Worm (Caenorhabditis elegans): ENCODE results near the gene famh-136.

The famh-136 gene

DNA sequence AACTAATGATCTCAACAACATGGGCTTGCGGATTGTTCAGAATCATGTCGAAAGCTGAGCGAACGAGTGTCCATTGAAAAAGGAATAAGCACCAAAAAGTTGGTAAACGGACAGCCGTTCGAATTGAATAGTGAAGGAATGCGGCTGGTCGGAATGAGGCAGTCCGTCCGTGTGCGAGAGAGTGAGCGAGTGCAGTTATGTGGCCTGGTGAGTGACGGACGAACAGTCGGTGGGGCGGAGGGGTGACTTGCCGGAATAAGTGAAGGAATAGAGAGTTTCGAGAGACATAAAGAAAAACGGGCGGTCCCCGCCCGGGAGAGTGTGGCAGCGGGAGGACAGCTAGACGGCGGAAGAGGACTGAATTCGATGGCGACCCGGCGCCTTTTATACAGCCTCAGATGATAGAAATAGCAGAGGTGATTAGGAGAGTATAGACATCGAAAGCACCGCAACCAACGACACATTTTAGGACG, 22.2 kb upstream of the famh-136 start (continued):
- peak; percentile 73 for TF ChIP-seq dve-1 (tag; optimal IDR thresholded peaks at IDR 0.05; ENCODE audit: insufficient read depth)
- TF ChIP-seq spr-1 (tag; optimal IDR thresholded peaks at IDR 0.05) = peak; percentile 43
- TF ChIP-seq tag-97 (GFP tag; IDR thresholded peaks at IDR 0.05) = no peak
- peak; percentile 9 for TF ChIP-seq jun-1 (tag; optimal IDR thresholded peaks at IDR 0.05)
- peak; percentile 63 for TF ChIP-seq nhr-102 (tag; optimal IDR thresholded peaks at IDR 0.05)
- no peak for TF ChIP-seq F10B5.3 (tag; optimal IDR thresholded peaks at IDR 0.05)
- TF ChIP-seq mxl-2 (GFP tag; conservative IDR thresholded peaks at IDR 0.05) = no peak
- TF ChIP-seq cey-2 (tag; optimal IDR thresholded peaks at IDR 0.05; ENCODE audit: borderline replicate concordance, insufficient read depth) = no peak
- TF ChIP-seq aha-1 (tag) = peak; percentile 98
- peak; percentile 95 for TF ChIP-seq lin-1 (GFP tag; IDR thresholded peaks at IDR 0.05)
- TF ChIP-seq attf-4 (tag; optimal IDR thresholded peaks at IDR 0.05) = no peak
- TF ChIP-seq spr-3 (GFP tag; optimal IDR thresholded peaks at IDR 0.05) = peak; percentile 4
- TF ChIP-seq F44E2.7 (GFP tag; IDR thresholded peaks at IDR 0.05) = 0 out of 2 replicates have a peak, but pooled peaks have one; percentile 45
- TF ChIP-seq nhr-10 (tag; optimal IDR thresholded peaks at IDR 0.05) = peak; percentile 52
- no peak for TF ChIP-seq ztf-7 (tag; optimal IDR thresholded peaks at IDR 0.05)
- peak; percentile 63 for TF ChIP-seq nhr-6 (tag; optimal IDR thresholded peaks at IDR 0.05)
- TF ChIP-seq madf-5 (GFP tag; IDR thresholded peaks at IDR 0.05) = peak in 1 of 2 experiments; percentile 88; a peak in 1 of 4 replicates
- no peak for TF ChIP-seq F49E8.2 (tag; optimal IDR thresholded peaks at IDR 0.05; ENCODE audit: borderline replicate concordance)
- TF ChIP-seq zip-2 (tag; optimal IDR thresholded peaks at IDR 0.05) = no peak
- peak; percentile 78 for TF ChIP-seq pqm-1 (tag; optimal IDR thresholded peaks at IDR 0.05)
- TF ChIP-seq dpl-1 (GFP tag; optimal IDR thresholded peaks at IDR 0.05) = peak; percentile 34
- TF ChIP-seq ceh-82 (tag; optimal IDR thresholded peaks at IDR 0.05) = no peak
- peak; percentile 80 for TF ChIP-seq nhr-48 (tag; optimal IDR thresholded peaks at IDR 0.05)
- peak; percentile 81 for TF ChIP-seq nhr-28 (tag; optimal IDR thresholded peaks at IDR 0.05)
- no peak for TF ChIP-seq duxl-1 (tag; optimal IDR thresholded peaks at IDR 0.05; ENCODE audit: poor library complexity)
- TF ChIP-seq lin-15B (tag; optimal IDR thresholded peaks at IDR 0.05) = no peak
- TF ChIP-seq snpc-4 (tag; optimal IDR thresholded peaks at IDR 0.05) = no peak
- TF ChIP-seq set-16 (GFP tag; IDR thresholded peaks at IDR 0.05) = peak; percentile 95
- no peak for TF ChIP-seq ZK546.5 (tag; optimal IDR thresholded peaks at IDR 0.05)
- TF ChIP-seq hlh-30 (tag; optimal IDR thresholded peaks at IDR 0.05; ENCODE audit: insufficient read depth) = peak; percentile 47
- no peak for TF ChIP-seq skn-1 (tag; optimal IDR thresholded peaks at IDR 0.05)
- TF ChIP-seq ceh-28 (tag; optimal IDR thresholded peaks at IDR 0.05) = no peak
- peak; percentile 65 for TF ChIP-seq snpc-1.2 (GFP tag; IDR thresholded peaks at IDR 0.05)
- TF ChIP-seq nhr-42 (GFP tag; IDR thresholded peaks at IDR 0.05) = peak; percentile 81
- peak; percentile 0 for TF ChIP-seq nhr-25 (tag; optimal IDR thresholded peaks at IDR 0.05; ENCODE audit: borderline replicate concordance, insufficient read depth)
- peak; percentile 90 for TF ChIP-seq pha-4 (GFP tag; IDR thresholded peaks at IDR 0.05)
- no peak for TF ChIP-seq pha-4 (tag; optimal IDR thresholded peaks at IDR 0.05)
- TF ChIP-seq lin-29 (GFP tag; IDR thresholded peaks at IDR 0.05) = 0 out of 2 replicates have a peak, but pooled peaks have one; percentile 51
- peak; percentile 74 for TF ChIP-seq lin-38 (GFP tag; IDR thresholded peaks at IDR 0.05)
- peak; percentile 96 for TF ChIP-seq hlh-11 (tag; optimal IDR thresholded peaks at IDR 0.05)
- TF ChIP-seq D1046.2 (GFP tag; IDR thresholded peaks at IDR 0.05) = peak; percentile 78; the same call in 1 of the 2 replicates
- peak; percentile 48 for TF ChIP-seq mes-2 (tag; optimal IDR thresholded peaks at IDR 0.05; ENCODE audit: poor library complexity, severe bottlenecking)
- no peak for TF ChIP-seq zfp-2 (tag; optimal IDR thresholded peaks at IDR 0.05)
- TF ChIP-seq Y105C5A.15 (GFP tag; IDR thresholded peaks at IDR 0.05) = 0 out of 2 replicates have a peak, but pooled peaks have one; percentile 17
- peak; percentile 82 for TF ChIP-seq hmg-1.1 (GFP tag; IDR thresholded peaks at IDR 0.05)
- peak; percentile 75 for TF ChIP-seq lin-13 (GFP tag; optimal IDR thresholded peaks at IDR 0.05)
- TF ChIP-seq fkh-10 (GFP tag; optimal IDR thresholded peaks at IDR 0.05) = no peak
- TF ChIP-seq ama-1 (optimal IDR thresholded peaks at IDR 0.05) = peak; percentile 95
- TF ChIP-seq mdl-1 (tag; optimal IDR thresholded peaks at IDR 0.05) = peak; percentile 39 to 51
- TF ChIP-seq ceh-62 (tag; optimal IDR thresholded peaks at IDR 0.05) = no peak
- no peak for TF ChIP-seq daf-8 (GFP tag; IDR thresholded peaks at IDR 0.05)

Measured in whole organism, L4 larva.